Fruit fly (Drosophila melanogaster) whole organism, embryonic: ENCODE results near the gene Mdh1.
A peak's percentile ranks its signal among the peaks of the same experiment; 100 is the strongest.

Experiments
- Ada2b ChIP-seq: fragments of 200-800 bp; sonication (Bioruptor generic); IDR thresholded peaks from 2 replicates; pipeline ENCODE4 v1.3.6; 2022; ENCODE audit warnings: missing biosample characterization, missing genetic modification characterization
- Blimp-1 ChIP-seq: fragments of 200-800 bp; sonication (Bioruptor generic); optimal IDR thresholded peaks from 3 replicates; lab custom pipeline; 2018; ENCODE audit warnings: missing biosample characterization, missing genetic modification characterization, mild to moderate bottlenecking, moderate library complexity, missing genetic modification reagents
- C15 ChIP-seq: fragments of 200-800 bp; sonication (Bioruptor generic); IDR thresholded peaks from 3 replicates; pipeline ENCODE4 v1.3.6; 2022; ENCODE audit warnings: missing biosample characterization, missing genetic modification characterization
- CG10147 ChIP-seq: fragments of 200-800 bp; sonication (Bioruptor generic); optimal IDR thresholded peaks from 2 replicates; lab custom pipeline; 2019; ENCODE audit warnings: missing biosample characterization, mild to moderate bottlenecking, missing genetic modification characterization, moderate library complexity
- CG10366 ChIP-seq: fragments of 200-800 bp; sonication (Bioruptor generic); IDR thresholded peaks from 2 replicates; pipeline ENCODE4 v1.3.6; 2022; ENCODE audit warnings: missing biosample characterization, missing genetic modification characterization
- CG10654 ChIP-seq: fragments of 200-800 bp; sonication (Bioruptor generic); optimal IDR thresholded peaks from 2 replicates; lab custom pipeline; 2016; ENCODE audit warnings: missing biosample characterization, missing genetic modification characterization
- CG11560 ChIP-seq: fragments of 200-800 bp; sonication (Bioruptor generic); IDR thresholded peaks from 3 replicates; pipeline ENCODE4 v1.3.6; 2022; ENCODE audit warnings: missing biosample characterization, missing genetic modification characterization
- CG11723 ChIP-seq: fragments of 200-800 bp; sonication (Bioruptor generic); optimal IDR thresholded peaks from 2 replicates; lab custom pipeline; 2017; ENCODE audit warnings: missing biosample characterization, mild to moderate bottlenecking, missing genetic modification characterization
- CG12299 ChIP-seq: fragments of 200-800 bp; sonication (Bioruptor generic); optimal IDR thresholded peaks from 2 replicates; lab custom pipeline; 2018; ENCODE audit warnings: missing biosample characterization, mild to moderate bottlenecking, missing genetic modification characterization
- CG1233 ChIP-seq: fragments of 200-800 bp; sonication (Bioruptor generic); optimal IDR thresholded peaks from 4 replicates; lab custom pipeline; 2018; ENCODE audit warnings: missing biosample characterization, mild to moderate bottlenecking, missing genetic modification characterization
- CG12744 ChIP-seq: fragments of 200-800 bp; sonication (Bioruptor generic); optimal IDR thresholded peaks from 2 replicates; lab custom pipeline; 2016; ENCODE audit warnings: missing biosample characterization, missing genetic modification characterization
- CG12769 ChIP-seq: fragments of 200-800 bp; sonication (Bioruptor generic); optimal IDR thresholded peaks from 2 replicates; lab custom pipeline; 2019; ENCODE audit warnings: missing biosample characterization, mild to moderate bottlenecking, missing genetic modification characterization, moderate library complexity
- CG13424 ChIP-seq: fragments of 200-800 bp; sonication (Bioruptor generic); optimal IDR thresholded peaks from 2 replicates; lab custom pipeline; 2019; ENCODE audit warnings: missing biosample characterization, mild to moderate bottlenecking, missing genetic modification characterization, moderate library complexity
- CG17829 ChIP-seq: fragments of 200-800 bp; optimal IDR thresholded peaks from 2 replicates; lab custom pipeline; 2019; ENCODE audit warnings: missing biosample characterization, mild to moderate bottlenecking, missing genetic modification characterization, moderate library complexity
- CG4328 ChIP-seq: fragments of 200-800 bp; sonication (Bioruptor generic); optimal IDR thresholded peaks from 3 replicates; lab custom pipeline; 2017; ENCODE audit warnings: missing biosample characterization, missing genetic modification reagents, missing genetic modification characterization
- CG5953 ChIP-seq: fragments of 200-800 bp; sonication (Bioruptor generic); IDR thresholded peaks from 2 replicates; pipeline ENCODE4 v1.3.6; 2022; ENCODE audit warnings: missing biosample characterization, missing genetic modification characterization
- CG6683 ChIP-seq: fragments of 200-800 bp; sonication (Bioruptor generic); optimal IDR thresholded peaks from 2 replicates; lab custom pipeline; 2017; ENCODE audit warnings: missing biosample characterization, mild to moderate bottlenecking, missing genetic modification characterization, missing genetic modification reagents
- CG8089 ChIP-seq: fragments of 200-800 bp; sonication (Bioruptor generic); optimal IDR thresholded peaks from 3 replicates; lab custom pipeline; 2016; ENCODE audit warnings: missing biosample characterization, missing genetic modification characterization
- CG8388 ChIP-seq: fragments of 200-800 bp; sonication (Bioruptor generic); optimal IDR thresholded peaks from 2 replicates; lab custom pipeline; 2019; ENCODE audit warnings: missing biosample characterization, mild to moderate bottlenecking, missing genetic modification characterization, moderate library complexity
- Dip3 ChIP-seq: fragments of 200-800 bp; sonication (Bioruptor generic); optimal IDR thresholded peaks from 3 replicates; lab custom pipeline; 2016; ENCODE audit warnings: missing biosample characterization, missing genetic modification characterization
- Dref ChIP-seq: fragments of 200-800 bp; sonication (Bioruptor generic); IDR thresholded peaks from 2 replicates; pipeline ENCODE4 v1.3.6; 2022; ENCODE audit warnings: missing biosample characterization, missing genetic modification characterization
- Ets65A ChIP-seq: fragments of 200-800 bp; sonication (Bioruptor generic); peaks from one replicate; lab custom pipeline; 2016; ENCODE audit warnings: missing biosample characterization, missing genetic modification characterization
- Fer1 ChIP-seq: fragments of 200-800 bp; sonication (Bioruptor generic); optimal IDR thresholded peaks from 2 replicates; lab custom pipeline; 2017; ENCODE audit warnings: missing biosample characterization, mild to moderate bottlenecking, missing genetic modification characterization
- HHEX ChIP-seq: fragments of 200-800 bp; sonication (Bioruptor generic); optimal IDR thresholded peaks from 3 replicates; lab custom pipeline; 2017; ENCODE audit warnings: missing biosample characterization, mild to moderate bottlenecking, missing genetic modification characterization, missing genetic modification reagents
- HmgZ ChIP-seq: fragments of 200-800 bp; sonication (Bioruptor generic); optimal IDR thresholded peaks from 2 replicates; lab custom pipeline; 2018; ENCODE audit warnings: missing biosample characterization, mild to moderate bottlenecking, missing genetic modification characterization
- MESR4 ChIP-seq: fragments of 200-800 bp; sonication (Bioruptor generic); optimal IDR thresholded peaks from 2 replicates; lab custom pipeline; 2018; ENCODE audit warnings: missing biosample characterization, mild to moderate bottlenecking, missing genetic modification characterization, moderate library complexity
- Pdp1 ChIP-seq, 2 experiments: fragments of 200-800 bp; sonication (Bioruptor generic); optimal IDR thresholded peaks; 3 replicates each; lab custom pipeline; 2016; ENCODE audit warnings: missing biosample characterization in 2 of 2, missing genetic modification characterization in 2 of 2, mild to moderate bottlenecking in 1 of 2, moderate library complexity in 1 of 2
- Sry-δ ChIP-seq: fragments of 200-800 bp; sonication (Bioruptor generic); optimal IDR thresholded peaks from 2 replicates; lab custom pipeline; 2016; ENCODE audit warnings: missing biosample characterization, missing genetic modification characterization
- Tbp ChIP-seq: fragments of >200 bp; optimal IDR thresholded peaks from 2 replicates; lab custom pipeline; 2018; ENCODE audit warnings: missing biosample characterization, missing genetic modification characterization
- ato ChIP-seq: fragments of 200-800 bp; sonication (Bioruptor generic); IDR thresholded peaks from 2 replicates; pipeline ENCODE4 v1.3.6; 2022; ENCODE audit warnings: missing biosample characterization, missing genetic modification characterization; ENCODE audit not compliant: partially characterized antibody
- croc ChIP-seq: fragments of 200-800 bp; sonication (Bioruptor generic); conservative IDR thresholded peaks from 3 replicates; pipeline ENCODE4 v1.3.6; 2022; ENCODE audit warnings: missing biosample characterization, missing genetic modification characterization
- cwo ChIP-seq: fragments of 200-800 bp; sonication (Bioruptor generic); optimal IDR thresholded peaks from 3 replicates; lab custom pipeline; 2017; ENCODE audit warnings: missing biosample characterization, missing genetic modification characterization, mild to moderate bottlenecking, moderate library complexity, missing genetic modification reagents
- dimm ChIP-seq: fragments of 200-800 bp; sonication (Bioruptor generic); IDR thresholded peaks from 2 replicates; pipeline ENCODE4 v1.3.6; 2022; ENCODE audit warnings: missing biosample characterization, missing genetic modification characterization
- disco-r ChIP-seq: fragments of 200-800 bp; sonication (Bioruptor generic); optimal IDR thresholded peaks from 2 replicates; lab custom pipeline; 2016; ENCODE audit warnings: missing biosample characterization, missing genetic modification characterization
- fd96Cb ChIP-seq: fragments of 200-800 bp; sonication (Bioruptor generic); optimal IDR thresholded peaks from 2 replicates; lab custom pipeline; 2018; ENCODE audit warnings: missing biosample characterization, mild to moderate bottlenecking, missing genetic modification characterization, moderate library complexity
- insv ChIP-seq, 2 experiments: fragments of 200-800 bp; sonication (Bioruptor generic); optimal IDR thresholded peaks; 3 replicates each; lab custom pipeline; 2016 to 2018; ENCODE audit warnings: missing biosample characterization in 2 of 2, missing genetic modification characterization in 2 of 2
- ken ChIP-seq: fragments of 200-800 bp; sonication (Bioruptor generic); IDR thresholded peaks from 3 replicates; pipeline ENCODE4 v1.3.6; 2022; ENCODE audit warnings: missing biosample characterization, missing genetic modification characterization
- nmo ChIP-seq: fragments of 200-800 bp; sonication (Bioruptor generic); optimal IDR thresholded peaks from 2 replicates; lab custom pipeline; 2018; ENCODE audit warnings: missing biosample characterization, mild to moderate bottlenecking, missing genetic modification characterization, moderate library complexity
- pnt ChIP-seq: fragments of 200-800 bp; sonication (Bioruptor generic); optimal IDR thresholded peaks from 3 replicates; lab custom pipeline; 2016; ENCODE audit warnings: missing biosample characterization, missing genetic modification characterization
- pros ChIP-seq: fragments of 200-800 bp; sonication (Bioruptor generic); optimal IDR thresholded peaks from 3 replicates; lab custom pipeline; 2019; ENCODE audit warnings: missing biosample characterization, mild to moderate bottlenecking, missing genetic modification characterization, moderate library complexity
- sc ChIP-seq, 3 experiments: fragments of >200 bp in 2 of 3; fragments of 200-800 bp in 1 of 3; sonication (Bioruptor generic) in 1 of 3; optimal IDR thresholded peaks; 2 replicates in 2 of 3; 3 replicates in 1 of 3; lab custom pipeline; 2017; ENCODE audit warnings: mild to moderate bottlenecking in 1 of 3, missing biosample characterization in 1 of 3, missing genetic modification characterization in 1 of 3, missing genetic modification reagents in 1 of 3
- schlank ChIP-seq: fragments of 200-800 bp; sonication (Bioruptor generic); optimal IDR thresholded peaks from 2 replicates; lab custom pipeline; 2018; ENCODE audit warnings: missing biosample characterization, mild to moderate bottlenecking, missing genetic modification characterization
- trem ChIP-seq: fragments of 200-800 bp; optimal IDR thresholded peaks from 3 replicates; lab custom pipeline; 2019; ENCODE audit warnings: missing biosample characterization, mild to moderate bottlenecking, missing genetic modification characterization, moderate library complexity

Mdh1 gene

dm6 chr2L:10387869-10388726, 8.0 kb downstream of the Mdh1 start, which contains the start of gene da (continued):
- TF ChIP-seq CG10147 (GFP tag; lab: Kevin White, UChicago) (no peak), pnt (GFP tag; lab: Kevin White, UChicago) (peak; percentile 26), CG4328 (GFP tag; lab: Kevin White, UChicago) (no peak), cwo (GFP tag; lab: Kevin White, UChicago) (no peak), HmgZ (tag; lab: Kevin White, UChicago) (peak; percentile 41)

dm6 chr2L:10386824-10387223, 9.3 kb downstream of the Mdh1 start:
- TF ChIP-seq MESR4 (peak; percentile 49), dimm (GFP tag; lab: Robert Waterston, UW) (no peak), Pdp1 (GFP tag; optimal IDR thresholded peaks at IDR 0.05; lab: Kevin White, UChicago) (peak in 1 of 2 experiments; percentile 93)
- TF ChIP-seq, all 482 proteins: peak for 2

- TF ChIP-seq CG13424 (tag; lab: Kevin White, UChicago) (peak; percentile 73), ken (peak; percentile 66; the same call in 2 of the 3 replicates), pros (GFP tag; lab: Kevin White, UChicago) (no peak), CG12299 (tag; lab: Kevin White, UChicago) (peak; percentile 32), Blimp-1 (GFP tag; lab: Kevin White, UChicago) (peak; percentile 55), Tbp (no peak), CG6683 (no peak), CG11560 (tag; lab: Robert Waterston, UW) (no peak), Fer1 (peak; percentile 32), CG17829 (peak; percentile 70), insv (GFP tag; optimal IDR thresholded peaks at IDR 0.05; lab: Kevin White, UChicago) (no peak), ato (GFP tag; lab: Robert Waterston, UW) (no peak), sc (optimal IDR thresholded peaks at IDR 0.05; lab: Kevin White, UChicago) (no peak), sc (GFP tag; optimal IDR thresholded peaks at IDR 0.05; lab: Kevin White, UChicago) (peak; percentile 36), CG1233 (GFP tag; lab: Kevin White, UChicago) (peak; percentile 66), nmo (GFP tag; lab: Kevin White, UChicago) (peak; percentile 92), C15 (GFP tag; lab: Robert Waterston, UW) (no peak), HHEX (GFP tag; lab: Kevin White, UChicago) (peak; percentile 40), Sry-δ (peak; percentile 32), Dref (GFP tag; lab: Robert Waterston, UW) (no peak), croc (peak; percentile 57), fd96Cb (tag; lab: Kevin White, UChicago) (peak; percentile 77), Dip3 (GFP tag; lab: Kevin White, UChicago) (peak; percentile 53), CG10366 (peak; percentile 69; the same call in 1 of the 2 replicates), schlank (no peak), trem (tag; lab: Kevin White, UChicago) (peak; percentile 61), Ada2b (GFP tag; lab: Robert Waterston, UW) (peak; percentile 50; the same call in 1 of the 2 replicates), CG4328 (GFP tag; lab: Kevin White, UChicago) (no peak), CG8089 (GFP tag; lab: Kevin White, UChicago) (peak; percentile 42), CG11723 (GFP tag; lab: Kevin White, UChicago) (peak; percentile 86), CG5953 (0 out of 2 replicates have a peak, but pooled peaks have one; percentile 52), CG8388 (GFP tag; lab: Kevin White, UChicago) (peak; percentile 79), disco-r (GFP tag; lab: Kevin White, UChicago) (peak; percentile 18), Ets65A (peak; percentile 85), CG10654 (GFP tag; lab: Kevin White, UChicago) (peak; percentile 46), CG12744 (GFP tag; lab: Kevin White, UChicago) (peak; percentile 30), CG12769 (tag; lab: Kevin White, UChicago) (no peak)
Measured at dm6 chr2L:10386208-10386805, 9.8 kb downstream of the Mdh1 start, which contains the start of the genes Cdk1 and mRpS7. Cdk1 (minus strand) TSS chr2L:10386262. mRpS7 (plus strand) TSS chr2L:10386662.
